Fruit fly (Drosophila melanogaster) S2 (cell line): ENCODE measurements around the gene CG9926.

Experiments
- CG8478 ChIP-seq: fragments of >200 bp; optimal IDR thresholded peaks from 2 replicates; lab custom pipeline; 2018
- CTCF ChIP-seq, 2 experiments: fragments of >200 bp; optimal IDR thresholded peaks; 2 replicates each; lab custom pipeline; 2018

DNA sequence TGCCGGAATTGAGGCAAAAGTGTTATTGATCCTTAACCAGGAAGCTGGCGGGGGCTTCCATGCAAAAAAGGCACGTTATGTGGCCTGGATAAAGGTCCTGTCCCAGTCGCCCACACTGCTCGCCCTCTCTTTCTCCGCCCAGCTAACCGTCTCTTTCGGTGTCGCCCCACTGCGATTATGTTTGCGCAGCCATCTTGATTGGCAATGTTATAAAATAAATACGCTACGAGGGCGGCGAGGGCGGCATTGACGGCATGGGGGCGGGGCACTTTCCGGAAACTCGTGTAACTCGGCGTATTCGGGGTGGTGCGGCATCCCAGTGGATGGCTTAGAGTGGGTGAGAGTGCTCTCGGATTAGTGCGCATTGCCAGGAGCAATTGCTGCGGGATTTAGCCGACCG is 27.3 kb downstream of the CG9926 start:
- TF ChIP-seq CG8478 (no peak), CTCF (optimal IDR thresholded peaks at IDR 0.05; lab: Kevin White, UChicago) (no peak)
